Worm (Caenorhabditis elegans) whole organism, late embryonic: ENCODE data around the gene gcy-22.

Experiments
- C38D4.7 ChIP-seq: fragments of 200-800 bp; sonication (Bioruptor generic); optimal IDR thresholded peaks from 2 replicates; lab custom pipeline; 2018; ENCODE audit warnings: mild to moderate bottlenecking, missing genetic modification characterization, moderate library complexity, missing compliant biosample characterization
- ceh-24 ChIP-seq: sonication (generic microtip); optimal IDR thresholded peaks from 2 replicates; lab custom pipeline; 2016; ENCODE audit warnings: mild to moderate bottlenecking, missing genetic modification characterization, missing compliant biosample characterization
- ceh-34 ChIP-seq: sonication (generic microtip); optimal IDR thresholded peaks from 2 replicates; lab custom pipeline; 2016; ENCODE audit warnings: mild to moderate bottlenecking, missing genetic modification characterization, missing compliant biosample characterization
- dmd-4 ChIP-seq: sonication (generic microtip); optimal IDR thresholded peaks from 2 replicates; lab custom pipeline; 2016; ENCODE audit warnings: borderline replicate concordance, missing genetic modification characterization, missing compliant biosample characterization
- elt-2 ChIP-seq: sonication (generic microtip); optimal IDR thresholded peaks from 2 replicates; lab custom pipeline; 2016; ENCODE audit warnings: missing genetic modification reagents, missing genetic modification characterization, missing compliant biosample characterization
- elt-4 ChIP-seq: sonication (generic microtip); optimal IDR thresholded peaks from 2 replicates; lab custom pipeline; 2016; ENCODE audit warnings: missing genetic modification characterization, missing compliant biosample characterization
- eyg-1 ChIP-seq: sonication (generic microtip); optimal IDR thresholded peaks from 2 replicates; lab custom pipeline; 2016; ENCODE audit warnings: missing genotype, missing genetic modification characterization, missing compliant biosample characterization
- gmeb-2 ChIP-seq: sonication (generic microtip); optimal IDR thresholded peaks from 2 replicates; lab custom pipeline; 2016; ENCODE audit warnings: missing genetic modification characterization, inconsistent platforms, missing compliant biosample characterization
- madf-2 ChIP-seq: sonication (generic microtip); optimal IDR thresholded peaks from 2 replicates; lab custom pipeline; 2017; ENCODE audit warnings: missing genetic modification characterization, missing compliant biosample characterization
- pag-3 ChIP-seq: sonication (generic microtip); optimal IDR thresholded peaks from 2 replicates; lab custom pipeline; 2016; ENCODE audit warnings: missing compliant biosample characterization, missing genetic modification characterization, borderline replicate concordance
- sox-2 ChIP-seq: fragments of 200-800 bp; sonication (Bioruptor generic); IDR thresholded peaks from 2 replicates; pipeline ENCODE4 v1.3.6; 2022; ENCODE audit warnings: missing genetic modification reagents, missing genetic modification characterization, missing compliant biosample characterization
- syd-9 ChIP-seq: sonication (generic microtip); optimal IDR thresholded peaks from 2 replicates; lab custom pipeline; 2016; ENCODE audit warnings: mild to moderate bottlenecking, missing genetic modification characterization, moderate library complexity, missing compliant biosample characterization
- tbx-2 ChIP-seq: sonication (generic microtip); optimal IDR thresholded peaks from 2 replicates; lab custom pipeline; 2016; ENCODE audit warnings: missing genetic modification characterization, missing compliant biosample characterization

DNA sequence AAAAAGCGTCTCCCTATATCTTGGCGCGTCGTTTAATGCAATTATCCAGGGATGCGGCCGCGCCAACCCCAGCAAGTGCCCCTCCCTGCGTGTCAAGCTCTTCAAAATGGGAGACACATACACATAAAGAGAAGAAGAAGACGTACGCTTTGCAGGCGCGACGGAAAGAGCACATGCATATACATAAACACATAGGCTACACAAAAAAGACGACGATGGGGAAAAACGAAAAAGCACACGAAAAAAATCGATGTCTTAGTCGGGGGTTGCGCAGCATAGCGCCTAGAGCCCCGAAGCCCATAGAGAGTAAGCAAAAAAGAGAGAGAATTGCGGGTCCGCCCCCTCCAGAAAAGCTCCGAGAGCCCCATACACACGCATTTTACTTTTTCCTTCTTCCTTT lies 35.8 kb downstream of the gcy-22 start, which contains the start of gene tpan-1:
- no peak for TF ChIP-seq gmeb-2 (tag; lab: Kevin White, UChicago)
- TF ChIP-seq eyg-1 (tag; lab: Kevin White, UChicago): no peak
- TF ChIP-seq elt-4 (tag; lab: Kevin White, UChicago): peak; percentile 28
- no peak for TF ChIP-seq elt-2
- no peak for TF ChIP-seq madf-2 (tag; lab: Kevin White, UChicago)
- TF ChIP-seq tbx-2 (tag; lab: Kevin White, UChicago): peak; percentile 54
- TF ChIP-seq ceh-24: no peak
- no peak for TF ChIP-seq pag-3 (tag; lab: Kevin White, UChicago)
- no peak for TF ChIP-seq C38D4.7 (GFP tag; lab: Kevin White, UChicago)
- no peak for TF ChIP-seq syd-9 (tag; lab: Kevin White, UChicago)
- no peak for TF ChIP-seq ceh-34 (tag; lab: Kevin White, UChicago)
- TF ChIP-seq sox-2: no peak
- TF ChIP-seq dmd-4 (tag; lab: Kevin White, UChicago): no peak
